Worm (Caenorhabditis elegans) whole organism, midembryonic: ENCODE data around the gene C35D6.13.

ENCODE experiments used
- T22C8.4 ChIP-seq: fragments of 200-800 bp; sonication (Bioruptor generic); IDR thresholded peaks from 2 replicates; pipeline ENCODE4 v1.3.6; 2022; ENCODE audit warnings: missing genetic modification characterization, missing compliant biosample characterization
- cog-1 ChIP-seq: sonication (generic microtip); optimal IDR thresholded peaks from 2 replicates; lab custom pipeline; 2016; ENCODE audit warnings: missing genetic modification characterization, missing compliant biosample characterization
- flt-1 ChIP-seq: fragments of 200-800 bp; sonication (Bioruptor generic); IDR thresholded peaks from 2 replicates; pipeline ENCODE4 v1.3.6; 2022; ENCODE audit warnings: missing genetic modification characterization, missing compliant biosample characterization
- klf-2 ChIP-seq: fragments of 200-800 bp; sonication (Bioruptor generic); conservative IDR thresholded peaks from 2 replicates; pipeline ENCODE4 v1.3.6; 2022; ENCODE audit warnings: missing genetic modification reagents, missing genetic modification characterization, missing compliant biosample characterization
- med-1 ChIP-seq: sonication (generic microtip); optimal IDR thresholded peaks from 2 replicates; lab custom pipeline; 2017; ENCODE audit warnings: missing genetic modification characterization, mild to moderate bottlenecking, missing compliant biosample characterization, antibody characterized with exemption, missing genetic modification reagents; ENCODE audit not compliant: insufficient read depth
- ref-1 ChIP-seq: fragments of 200-800 bp; sonication (Bioruptor generic); conservative IDR thresholded peaks from 2 replicates; pipeline ENCODE4 v1.3.6; 2022; ENCODE audit warnings: missing genetic modification reagents, missing genetic modification characterization, missing compliant biosample characterization
- tab-1 ChIP-seq: fragments of 200-800 bp; sonication (Bioruptor generic); IDR thresholded peaks from 2 replicates; pipeline ENCODE4 v1.3.6; 2022; ENCODE audit warnings: missing genetic modification characterization, missing compliant biosample characterization
- ztf-23 ChIP-seq: fragments of 200-800 bp; sonication (Bioruptor generic); IDR thresholded peaks from 2 replicates; pipeline ENCODE4 v1.3.6; 2022; ENCODE audit warnings: missing genetic modification reagents, missing genetic modification characterization, missing compliant biosample characterization
- ztf-29 ChIP-seq: fragments of 200-800 bp; sonication (Bioruptor generic); IDR thresholded peaks from 2 replicates; pipeline ENCODE4 v1.3.6; 2022; ENCODE audit warnings: missing genetic modification reagents, missing genetic modification characterization, missing compliant biosample characterization

C35D6.13 gene

DNA sequence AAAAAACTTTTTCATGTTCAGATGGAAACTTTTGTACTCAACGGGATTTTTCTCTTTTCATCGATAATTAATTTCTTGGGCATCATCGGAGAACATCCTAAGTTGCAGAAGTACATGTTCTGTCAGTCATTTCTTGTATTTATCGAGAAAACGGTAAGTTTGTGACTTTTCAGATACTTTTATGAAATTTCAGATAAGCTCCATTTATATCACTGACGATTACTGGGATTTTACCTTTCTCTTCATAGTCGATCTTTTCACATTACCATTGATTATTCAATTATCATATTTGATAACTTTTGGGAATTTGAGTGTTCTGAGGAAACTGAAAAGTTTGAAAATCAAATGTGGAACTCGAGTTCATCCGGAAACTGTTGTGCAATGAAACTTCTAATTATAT, 12.2 kb upstream of the C35D6.13 start, which contains the start of gene srz-105:
srz-105 (plus strand) TSS at position 301 of the 400 bp plus-strand sequence.
- no peak for TF ChIP-seq flt-1 (GFP tag; lab: Robert Waterston, UW)
- no peak for TF ChIP-seq klf-2 (GFP tag; lab: Robert Waterston, UW)
- TF ChIP-seq ztf-29 (GFP tag; lab: Robert Waterston, UW): no peak
- no peak for TF ChIP-seq ztf-23 (GFP tag; lab: Robert Waterston, UW)
- no peak for TF ChIP-seq tab-1 (GFP tag; lab: Robert Waterston, UW)
- TF ChIP-seq cog-1 (tag; lab: Kevin White, UChicago): no peak
- no peak for TF ChIP-seq T22C8.4 (GFP tag; lab: Robert Waterston, UW)
- TF ChIP-seq med-1 (GFP tag; lab: Kevin White, UChicago): no peak
- no peak for TF ChIP-seq ref-1 (GFP tag; lab: Robert Waterston, UW)

- TF ChIP-seq med-1 (GFP tag; lab: Kevin White, UChicago) (no peak), ztf-23 (GFP tag; lab: Robert Waterston, UW) (no peak), klf-2 (GFP tag; lab: Robert Waterston, UW) (no peak), ref-1 (GFP tag; lab: Robert Waterston, UW) (no peak), ztf-29 (GFP tag; lab: Robert Waterston, UW) (no peak), flt-1 (GFP tag; lab: Robert Waterston, UW) (no peak)
Measured at ce11 chrIV:16328519-16328918, 8.3 kb upstream of the C35D6.13 start, which contains the start of gene K03D3.2. Gene K03D3.2, minus strand, starts transcription at chrIV:16328619.

DNA sequence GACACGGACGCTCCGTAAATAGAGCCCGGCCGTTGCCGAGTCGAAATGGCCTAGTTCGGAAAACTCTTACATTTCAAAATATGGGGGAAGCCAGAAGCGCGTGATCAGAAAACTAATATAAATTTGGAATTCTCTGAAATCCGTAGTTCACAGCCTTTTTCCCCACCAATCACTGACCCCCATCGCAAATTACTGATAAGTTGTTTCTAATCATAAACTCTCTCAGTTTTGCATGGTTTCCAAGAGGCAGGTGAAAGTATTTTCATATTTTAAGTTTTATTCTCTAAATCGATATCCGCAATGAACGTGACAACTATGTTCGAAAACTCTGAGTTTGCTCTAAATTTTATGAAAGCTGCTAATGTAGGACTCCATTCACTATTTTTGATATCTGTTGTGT, 7.7 kb upstream of the C35D6.13 start, which contains the start of gene srz-74:
srz-74 (plus strand) TSS at position 301 of the 400 bp plus-strand sequence.
- no peak for TF ChIP-seq tab-1 (GFP tag; lab: Robert Waterston, UW)
- no peak for TF ChIP-seq ztf-29 (GFP tag; lab: Robert Waterston, UW)
- TF ChIP-seq flt-1 (GFP tag; lab: Robert Waterston, UW): no peak
- no peak for TF ChIP-seq T22C8.4 (GFP tag; lab: Robert Waterston, UW)
- no peak for TF ChIP-seq ztf-23 (GFP tag; lab: Robert Waterston, UW)
- TF ChIP-seq med-1 (GFP tag; lab: Kevin White, UChicago): no peak
- TF ChIP-seq ref-1 (GFP tag; lab: Robert Waterston, UW): no peak
- no peak for TF ChIP-seq cog-1 (tag; lab: Kevin White, UChicago)
- TF ChIP-seq klf-2 (GFP tag; lab: Robert Waterston, UW): no peak

ce11 chrIV:16330508-16330907, 6.3 kb upstream of the C35D6.13 start:
- TF ChIP-seq ztf-29 (GFP tag; lab: Robert Waterston, UW) (no peak), ztf-23 (GFP tag; lab: Robert Waterston, UW) (no peak), klf-2 (GFP tag; lab: Robert Waterston, UW) (no peak), cog-1 (tag; lab: Kevin White, UChicago) (no peak)

- TF ChIP-seq klf-2 (GFP tag; lab: Robert Waterston, UW) (no peak), ref-1 (GFP tag; lab: Robert Waterston, UW) (no peak), ztf-23 (GFP tag; lab: Robert Waterston, UW) (no peak), tab-1 (GFP tag; lab: Robert Waterston, UW) (no peak), ztf-29 (GFP tag; lab: Robert Waterston, UW) (no peak), flt-1 (GFP tag; lab: Robert Waterston, UW) (no peak), med-1 (GFP tag; lab: Kevin White, UChicago) (no peak), T22C8.4 (GFP tag; lab: Robert Waterston, UW) (no peak), cog-1 (tag; lab: Kevin White, UChicago) (no peak)
Measured at ce11 chrIV:16332585-16332984, 4.2 kb upstream of the C35D6.13 start, which contains the start of gene srz-71. Gene srz-71, plus strand, starts transcription at chrIV:16332885.

DNA sequence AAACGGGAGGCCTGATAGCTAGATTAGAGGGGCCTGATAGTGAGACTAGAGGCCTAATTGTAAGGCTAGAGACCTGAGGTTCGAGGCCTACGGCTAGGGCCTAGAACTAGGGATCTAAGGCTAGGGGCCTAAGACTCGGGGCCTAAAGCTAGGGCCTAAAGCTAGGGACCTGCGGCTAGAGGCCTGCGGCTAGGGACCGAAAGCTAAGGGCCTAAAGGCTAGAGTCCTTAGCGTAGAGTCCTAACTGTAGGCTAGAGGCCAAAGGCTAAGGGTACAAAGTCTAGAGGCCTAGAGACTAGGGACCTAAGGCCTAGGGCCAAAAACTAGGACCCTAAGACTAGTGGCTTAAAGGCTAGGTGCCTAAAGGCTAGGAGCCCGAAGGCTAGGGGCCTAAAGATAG, 3.7 kb upstream of the C35D6.13 start:
- TF ChIP-seq ztf-23 (GFP tag; lab: Robert Waterston, UW) (no peak), ztf-29 (GFP tag; lab: Robert Waterston, UW) (no peak), med-1 (GFP tag; lab: Kevin White, UChicago) (no peak), ref-1 (GFP tag; lab: Robert Waterston, UW) (no peak)

ce11 chrIV:16335037-16335436, 1.8 kb upstream of the C35D6.13 start, which contains the start of gene srz-38:
Gene srz-38, plus strand, starts transcription at chrIV:16335337.
- TF ChIP-seq ztf-29 (GFP tag; lab: Robert Waterston, UW) (no peak), cog-1 (tag; lab: Kevin White, UChicago) (no peak), flt-1 (GFP tag; lab: Robert Waterston, UW) (no peak), T22C8.4 (GFP tag; lab: Robert Waterston, UW) (no peak)

- no peak for TF ChIP-seq klf-2 (GFP tag; lab: Robert Waterston, UW)
- no peak for TF ChIP-seq ref-1 (GFP tag; lab: Robert Waterston, UW)
- TF ChIP-seq ztf-23 (GFP tag; lab: Robert Waterston, UW): no peak
- TF ChIP-seq flt-1 (GFP tag; lab: Robert Waterston, UW): no peak
- TF ChIP-seq T22C8.4 (GFP tag; lab: Robert Waterston, UW): no peak
- no peak for TF ChIP-seq cog-1 (tag; lab: Kevin White, UChicago)
- no peak for TF ChIP-seq ztf-29 (GFP tag; lab: Robert Waterston, UW)
- TF ChIP-seq tab-1 (GFP tag; lab: Robert Waterston, UW): no peak
Measured at ce11 chrIV:16346514-16346913, 9.7 kb downstream of the C35D6.13 start, which contains the start of gene C35D6.3. Gene C35D6.3, plus strand, starts transcription at chrIV:16346814.

- TF ChIP-seq ref-1 (GFP tag; lab: Robert Waterston, UW): no peak
Measured at ce11 chrIV:16350690-16351089, 13.9 kb downstream of the C35D6.13 start, which contains the start of gene C35D6.4. Gene C35D6.4, plus strand, starts transcription at chrIV:16350990.

ce11 chrIV:16364581-16364980, 27.8 kb downstream of the C35D6.13 start:
- TF ChIP-seq ref-1 (GFP tag; lab: Robert Waterston, UW) (no peak), ztf-23 (GFP tag; lab: Robert Waterston, UW) (no peak), tab-1 (GFP tag; lab: Robert Waterston, UW) (no peak), T22C8.4 (GFP tag; lab: Robert Waterston, UW) (no peak), med-1 (GFP tag; lab: Kevin White, UChicago) (no peak)
